Fruit fly (Drosophila melanogaster) whole organism, wandering third instar larva: ENCODE measurements around the gene CG33489.

Source experiments
- Abd-B ChIP-seq: fragments of >200 bp; optimal IDR thresholded peaks from 2 replicates; lab custom pipeline; 2017; ENCODE audit warnings: missing biosample characterization, missing genetic modification characterization
- CG32264 ChIP-seq: fragments of 200-800 bp; sonication (Bioruptor generic); optimal IDR thresholded peaks from 2 replicates; lab custom pipeline; 2016; ENCODE audit warnings: missing biosample characterization, missing genetic modification characterization
- CrebA ChIP-seq: fragments of 200-800 bp; sonication (Bioruptor generic); optimal IDR thresholded peaks from 2 replicates; lab custom pipeline; 2016; ENCODE audit warnings: missing biosample characterization, mild to moderate bottlenecking, missing genetic modification characterization, borderline replicate concordance
- Dfd ChIP-seq: fragments of >200 bp; optimal IDR thresholded peaks from 2 replicates; lab custom pipeline; 2017; ENCODE audit warnings: missing biosample characterization, missing genetic modification characterization
- Dif ChIP-seq: fragments of 200-275, 200-300 bp; sonication (Bioruptor generic); optimal IDR thresholded peaks from 2 replicates; lab custom pipeline; 2018; ENCODE audit warnings: missing biosample characterization, missing genetic modification characterization; ENCODE audit not compliant: partially characterized antibody
- GATAd ChIP-seq: sonication (Bioruptor generic); optimal IDR thresholded peaks from 2 replicates; lab custom pipeline; 2016; ENCODE audit warnings: missing biosample characterization, missing genetic modification characterization
- HLH106 ChIP-seq: fragments of 200-800 bp; optimal IDR thresholded peaks from 3 replicates; lab custom pipeline; 2019; ENCODE audit warnings: missing biosample characterization, mild to moderate bottlenecking, missing genetic modification characterization, moderate library complexity
- Hr78 ChIP-seq: fragments of >200 bp; optimal IDR thresholded peaks from 2 replicates; lab custom pipeline; 2017; ENCODE audit warnings: missing biosample characterization, missing genetic modification characterization
- Hr83 ChIP-seq: fragments of 200-300 bp; sonication (Bioruptor generic); optimal IDR thresholded peaks from 2 replicates; lab custom pipeline; 2016; ENCODE audit warnings: missing biosample characterization, mild to moderate bottlenecking, missing genetic modification characterization, moderate library complexity; ENCODE audit not compliant: poor library complexity, severe bottlenecking
- Jra ChIP-seq: sonication (Bioruptor generic); optimal IDR thresholded peaks from 2 replicates; lab custom pipeline; 2016; ENCODE audit warnings: missing biosample characterization, missing genetic modification characterization
- Mio ChIP-seq: sonication (Bioruptor generic); optimal IDR thresholded peaks from 2 replicates; lab custom pipeline; 2016; ENCODE audit warnings: missing biosample characterization, missing genetic modification characterization
- Myc ChIP-seq: fragments of >200 bp; optimal IDR thresholded peaks from 2 replicates; lab custom pipeline; 2017
- OdsH ChIP-seq: fragments of 200-800 bp; sonication (Bioruptor generic); optimal IDR thresholded peaks from 2 replicates; lab custom pipeline; 2016; ENCODE audit warnings: missing biosample characterization, mild to moderate bottlenecking, missing genetic modification characterization
- Rel ChIP-seq, 2 experiments: fragments of 200-800 bp; sonication (Bioruptor generic) in 1 of 2; optimal IDR thresholded peaks; 2 replicates in 1 of 2; 3 replicates in 1 of 2; lab custom pipeline; 2016 to 2019; ENCODE audit warnings: mild to moderate bottlenecking in 2 of 2, missing biosample characterization in 2 of 2, missing genetic modification characterization in 2 of 2, moderate library complexity in 1 of 2
- Sp1 ChIP-seq: fragments of 200-800 bp; sonication (Bioruptor generic); optimal IDR thresholded peaks from 3 replicates; lab custom pipeline; 2019; ENCODE audit warnings: missing biosample characterization, mild to moderate bottlenecking, missing genetic modification characterization, moderate library complexity
- Vsx2 ChIP-seq: fragments of 200-300, 225-300 bp; sonication (Bioruptor generic); optimal IDR thresholded peaks from 2 replicates; lab custom pipeline; 2018; ENCODE audit warnings: missing biosample characterization, missing genetic modification characterization; ENCODE audit not compliant: partially characterized antibody
- br ChIP-seq: fragments of 200-800 bp; sonication (Bioruptor generic); optimal IDR thresholded peaks from 2 replicates; lab custom pipeline; 2016; ENCODE audit warnings: missing biosample characterization, missing genetic modification characterization
- brk ChIP-seq: fragments of 200-800 bp; sonication (Bioruptor generic); optimal IDR thresholded peaks from 2 replicates; lab custom pipeline; 2016; ENCODE audit warnings: missing biosample characterization, mild to moderate bottlenecking, missing genetic modification characterization
- dl ChIP-seq, 2 experiments: fragments of 175-275, 200-275 bp in 1 of 2; fragments of 200-275 bp in 1 of 2; sonication (Bioruptor generic); optimal IDR thresholded peaks; lab custom pipeline; 2018; ENCODE audit warnings: mild to moderate bottlenecking in 2 of 2, missing biosample characterization in 2 of 2, missing genetic modification characterization in 2 of 2, moderate library complexity in 2 of 2; ENCODE audit not compliant: partially characterized antibody in 2 of 2, insufficient read depth in 1 of 2
- ey ChIP-seq: fragments of 200-800 bp; sonication (Bioruptor generic); optimal IDR thresholded peaks from 2 replicates; lab custom pipeline; 2016; ENCODE audit warnings: missing biosample characterization, missing genetic modification characterization
- foxo ChIP-seq, 2 experiments: fragments of 200-800 bp; sonication (Bioruptor generic); optimal IDR thresholded peaks; 2 replicates in 1 of 2; 3 replicates in 1 of 2; lab custom pipeline; 2016 to 2017; ENCODE audit warnings: missing biosample characterization in 2 of 2, missing genetic modification characterization in 2 of 2
- fru ChIP-seq: fragments of 200-800 bp; sonication (Bioruptor generic); optimal IDR thresholded peaks from 3 replicates; lab custom pipeline; 2016; ENCODE audit warnings: missing biosample characterization, mild to moderate bottlenecking, missing genetic modification characterization
- h ChIP-seq: fragments of 200-800 bp; sonication (Bioruptor generic); optimal IDR thresholded peaks from 3 replicates; lab custom pipeline; 2016; ENCODE audit warnings: missing biosample characterization, mild to moderate bottlenecking, missing genetic modification characterization
- lola ChIP-seq: fragments of >200 bp; optimal IDR thresholded peaks from 2 replicates; lab custom pipeline; 2017; ENCODE audit warnings: missing biosample characterization, missing genetic modification characterization
- pan ChIP-seq: fragments of >200 bp; optimal IDR thresholded peaks from 2 replicates; lab custom pipeline; 2017
- psq ChIP-seq: fragments of 200-800 bp; sonication (Bioruptor generic); optimal IDR thresholded peaks from 3 replicates; lab custom pipeline; 2017; ENCODE audit warnings: missing biosample characterization, mild to moderate bottlenecking, missing genetic modification characterization, moderate library complexity
- rgr ChIP-seq: fragments of 200-800 bp; sonication (Bioruptor generic); optimal IDR thresholded peaks from 3 replicates; lab custom pipeline; 2016; ENCODE audit warnings: missing biosample characterization, mild to moderate bottlenecking, missing genetic modification characterization
- sage ChIP-seq: fragments of 200-800 bp; sonication (Bioruptor generic); optimal IDR thresholded peaks from 2 replicates; lab custom pipeline; 2016; ENCODE audit warnings: missing biosample characterization, mild to moderate bottlenecking, missing genetic modification characterization
- tai ChIP-seq: sonication (Bioruptor generic); optimal IDR thresholded peaks from 2 replicates; lab custom pipeline; 2016; ENCODE audit warnings: missing biosample characterization, missing genetic modification characterization
- usp ChIP-seq: fragments of >200 bp; optimal IDR thresholded peaks from 2 replicates; lab custom pipeline; 2017; ENCODE audit warnings: missing biosample characterization, missing genetic modification characterization
- woc ChIP-seq: sonication (Bioruptor generic); optimal IDR thresholded peaks from 2 replicates; lab custom pipeline; 2016; ENCODE audit warnings: missing biosample characterization, mild to moderate bottlenecking, missing genetic modification characterization

CG33489 gene

DNA sequence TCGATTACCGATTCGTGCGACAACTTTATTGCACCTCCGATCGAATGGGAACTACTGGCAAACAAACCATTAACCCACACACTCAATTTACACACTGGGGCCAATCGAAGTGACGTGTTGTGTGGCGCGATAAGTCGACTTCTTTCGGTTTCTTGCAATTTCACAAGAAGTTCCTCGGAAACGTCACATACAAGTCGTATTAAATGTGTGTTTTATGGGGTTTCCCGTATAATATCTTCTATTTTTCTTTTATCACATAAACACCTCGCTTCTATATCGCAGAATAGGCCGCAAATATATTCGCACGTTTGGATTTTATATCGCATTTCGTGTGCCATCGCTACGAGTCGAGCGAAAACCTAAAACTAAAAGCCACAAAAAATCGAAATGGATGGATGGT, 47.1 kb downstream of the CG33489 start:
- TF ChIP-seq Jra (GFP tag; lab: Kevin White, UChicago) (no peak), Rel (GFP tag; optimal IDR thresholded peaks at IDR 0.05; lab: Kevin White, UChicago) (no peak), Rel (tag; optimal IDR thresholded peaks at IDR 0.05; lab: Kevin White, UChicago) (peak; percentile 92)
- TF ChIP-seq, all 38 proteins: peak for 1

DNA sequence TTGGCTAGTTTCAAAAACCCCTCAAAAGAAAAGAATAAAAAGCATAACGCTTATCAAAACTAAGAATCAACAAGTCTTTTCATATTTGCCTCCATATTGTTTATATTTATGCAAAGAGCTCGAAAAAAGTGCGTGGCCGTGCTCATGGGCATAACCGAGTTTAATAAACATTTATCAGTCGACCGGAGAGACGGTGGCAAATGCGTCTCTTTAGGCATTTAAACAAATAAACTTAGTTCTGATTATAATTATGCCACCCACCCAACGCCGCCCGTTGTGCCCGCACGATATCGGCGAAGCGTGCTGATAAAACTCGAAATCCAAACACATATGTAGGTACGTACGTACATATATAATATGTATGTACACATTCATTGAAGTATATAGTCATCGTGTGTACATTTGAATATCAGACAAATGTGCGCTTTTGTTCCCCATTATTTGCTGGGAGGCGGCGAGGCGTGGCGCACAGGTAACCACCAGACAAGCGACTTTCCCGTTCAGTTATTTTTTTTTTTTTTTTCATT, 48.4 kb downstream of the CG33489 start:
- TF ChIP-seq Rel (GFP tag; optimal IDR thresholded peaks at IDR 0.05; lab: Kevin White, UChicago) = no peak
- peak; percentile 36 for TF ChIP-seq Rel (tag; optimal IDR thresholded peaks at IDR 0.05; lab: Kevin White, UChicago)
- TF ChIP-seq pan (lab: Kevin White, UChicago) = no peak
- peak; percentile 22 for TF ChIP-seq br (GFP tag; lab: Kevin White, UChicago)
- TF ChIP-seq foxo (GFP tag; optimal IDR thresholded peaks at IDR 0.05; lab: Kevin White, UChicago) = peak in 1 of 2 experiments; percentile 6
- TF ChIP-seq GATAd (GFP tag; lab: Kevin White, UChicago) = no peak
- peak; percentile 35 for TF ChIP-seq rgr (GFP tag; lab: Kevin White, UChicago)
- TF ChIP-seq Hr83 (GFP tag; lab: Kevin White, UChicago) = peak; percentile 40
- TF ChIP-seq Dfd (GFP tag; lab: Kevin White, UChicago) = no peak
- no peak for TF ChIP-seq sage
- peak; percentile 28 for TF ChIP-seq fru (GFP tag; lab: Kevin White, UChicago)
- TF ChIP-seq h (GFP tag; lab: Kevin White, UChicago) = peak; percentile 54
- TF ChIP-seq Hr78 = no peak
- no peak for TF ChIP-seq Myc
- TF ChIP-seq CrebA = no peak
- peak; percentile 28 for TF ChIP-seq OdsH (GFP tag; lab: Kevin White, UChicago)

DNA sequence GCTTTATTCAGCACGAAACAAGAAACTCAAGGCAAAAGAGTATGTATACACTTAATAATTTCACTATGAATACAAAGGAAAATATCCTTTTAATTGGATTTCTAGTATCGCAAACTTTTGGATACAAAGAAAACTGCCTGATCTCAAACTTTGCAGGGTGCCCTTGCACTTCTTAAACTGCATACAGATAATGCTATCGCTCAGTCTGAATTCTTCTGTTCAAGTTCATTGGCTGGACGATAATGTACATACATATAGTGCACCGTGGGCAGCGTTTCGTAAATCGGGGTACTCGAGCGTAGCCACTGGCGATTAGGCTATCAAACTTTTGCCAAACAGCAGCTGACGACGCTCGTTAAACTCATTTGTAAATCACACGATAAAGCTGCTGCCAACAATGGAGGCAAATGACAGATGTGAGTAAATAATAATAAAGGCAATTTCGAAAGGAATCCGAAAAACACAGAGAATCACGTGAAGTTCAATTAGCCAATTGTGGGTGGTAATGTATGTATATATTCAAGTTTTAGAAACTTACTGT, 50.1 kb downstream of the CG33489 start:
- TF ChIP-seq rgr (GFP tag; lab: Kevin White, UChicago) (no peak), Rel (GFP tag; optimal IDR thresholded peaks at IDR 0.05; lab: Kevin White, UChicago) (no peak), Rel (tag; optimal IDR thresholded peaks at IDR 0.05; lab: Kevin White, UChicago) (peak; percentile 92), sage (no peak), CrebA (peak; percentile 12), Mio (GFP tag; lab: Kevin White, UChicago) (no peak)

dm6 chr3L:11525765-11526164, 51.1 kb downstream of the CG33489 start:
- TF ChIP-seq lola (GFP tag; lab: Kevin White, UChicago) (no peak), OdsH (GFP tag; lab: Kevin White, UChicago) (no peak), sage (no peak), brk (GFP tag; lab: Kevin White, UChicago) (peak; percentile 19), usp (no peak), Hr83 (GFP tag; lab: Kevin White, UChicago) (no peak), h (GFP tag; lab: Kevin White, UChicago) (peak; percentile 30), psq (GFP tag; lab: Kevin White, UChicago) (no peak), HLH106 (tag; lab: Kevin White, UChicago) (no peak), woc (GFP tag; lab: Kevin White, UChicago) (no peak), Sp1 (GFP tag; lab: Kevin White, UChicago) (peak; percentile 6), Dif (GFP tag; lab: Kevin White, UChicago) (no peak), tai (no peak), Rel (GFP tag; optimal IDR thresholded peaks at IDR 0.05; lab: Kevin White, UChicago) (no peak), Rel (tag; optimal IDR thresholded peaks at IDR 0.05; lab: Kevin White, UChicago) (peak; percentile 69), dl (GFP tag; optimal IDR thresholded peaks at IDR 0.05; lab: Kevin White, UChicago; ENCODE audit: insufficient read depth in 1 of 2, partially characterized antibody in 2 of 2) (no peak), Myc (no peak), ey (GFP tag; lab: Kevin White, UChicago) (no peak), Jra (GFP tag; lab: Kevin White, UChicago) (no peak), CG32264 (GFP tag; lab: Kevin White, UChicago) (no peak), GATAd (GFP tag; lab: Kevin White, UChicago) (no peak), br (GFP tag; lab: Kevin White, UChicago) (no peak), rgr (GFP tag; lab: Kevin White, UChicago) (no peak), Vsx2 (GFP tag; lab: Kevin White, UChicago) (no peak), Abd-B (GFP tag; lab: Kevin White, UChicago) (no peak)
